Fruit fly (Drosophila melanogaster) whole organism, embryonic: ENCODE results near the gene CG9270.

Experiments
- Atf-2 ChIP-seq: fragments of 200-800 bp; sonication (Bioruptor generic); optimal IDR thresholded peaks from 2 replicates; lab custom pipeline; 2016; ENCODE audit warnings: missing biosample characterization, missing genetic modification characterization
- Atf6 ChIP-seq: fragments of 200-800 bp; sonication (Bioruptor generic); IDR thresholded peaks from 2 replicates; pipeline ENCODE4 v1.3.6; 2022; ENCODE audit warnings: missing biosample characterization, missing genetic modification characterization
- Awh ChIP-seq: fragments of 200-800 bp; sonication (Bioruptor generic); IDR thresholded peaks from 2 replicates; pipeline ENCODE4, ENCODE4 v1.3.6; 2022; ENCODE audit warnings: missing biosample characterization, missing genetic modification characterization
- Bgb ChIP-seq: fragments of 200-800 bp; sonication (Bioruptor generic); IDR thresholded peaks from 2 replicates; pipeline ENCODE4 v1.3.6; 2022; ENCODE audit warnings: missing biosample characterization, missing genetic modification characterization; ENCODE audit not compliant: partially characterized antibody
- BtbVII ChIP-seq: fragments of 200-800 bp; sonication (Bioruptor generic); optimal IDR thresholded peaks from 3 replicates; lab custom pipeline; 2017; ENCODE audit warnings: missing biosample characterization, mild to moderate bottlenecking, missing genetic modification characterization
- C15 ChIP-seq: fragments of 200-800 bp; sonication (Bioruptor generic); IDR thresholded peaks from 3 replicates; pipeline ENCODE4 v1.3.6; 2022; ENCODE audit warnings: missing biosample characterization, missing genetic modification characterization
- CG10267 ChIP-seq: fragments of 200-800 bp; sonication (Bioruptor generic); optimal IDR thresholded peaks from 2 replicates; lab custom pipeline; 2018; ENCODE audit warnings: missing biosample characterization, mild to moderate bottlenecking, missing genetic modification characterization, moderate library complexity
- CG1233 ChIP-seq: fragments of 200-800 bp; sonication (Bioruptor generic); optimal IDR thresholded peaks from 4 replicates; lab custom pipeline; 2018; ENCODE audit warnings: missing biosample characterization, mild to moderate bottlenecking, missing genetic modification characterization
- CG13775 ChIP-seq: fragments of 200-800 bp; sonication (Bioruptor generic); optimal IDR thresholded peaks from 3 replicates; lab custom pipeline; 2017; ENCODE audit warnings: missing biosample characterization, mild to moderate bottlenecking, missing genetic modification characterization
- CG15696 ChIP-seq: fragments of 200-800 bp; sonication (Bioruptor generic); optimal IDR thresholded peaks from 2 replicates; lab custom pipeline; 2019; ENCODE audit warnings: missing biosample characterization, mild to moderate bottlenecking, missing genetic modification characterization, moderate library complexity
- CG16779 ChIP-seq: fragments of 200-800 bp; sonication (Bioruptor generic); IDR thresholded peaks from 2 replicates; pipeline ENCODE4 v1.3.6; 2022; ENCODE audit warnings: missing biosample characterization, missing genetic modification characterization
- CG17361 ChIP-seq: fragments of 200-800 bp; sonication (Bioruptor generic); IDR thresholded peaks from 3 replicates; pipeline ENCODE4 v1.3.6; 2022; ENCODE audit warnings: missing biosample characterization, missing genetic modification characterization
- CG17568 ChIP-seq: fragments of 200-800 bp; sonication (Bioruptor generic); optimal IDR thresholded peaks from 2 replicates; lab custom pipeline; 2018; ENCODE audit warnings: missing biosample characterization, mild to moderate bottlenecking, missing genetic modification characterization, moderate library complexity
- CG18011 ChIP-seq: fragments of 200-800 bp; sonication (Bioruptor generic); optimal IDR thresholded peaks from 2 replicates; lab custom pipeline; 2017; ENCODE audit warnings: missing biosample characterization, missing genetic modification characterization, mild to moderate bottlenecking, moderate library complexity, missing genotype
- CG2202 ChIP-seq: fragments of 200-800 bp; sonication (Bioruptor generic); optimal IDR thresholded peaks from 2 replicates; lab custom pipeline; 2018; ENCODE audit warnings: missing biosample characterization, mild to moderate bottlenecking, missing genetic modification characterization
- CG30403 ChIP-seq: fragments of 200-800 bp; sonication (Bioruptor generic); optimal IDR thresholded peaks from 3 replicates; lab custom pipeline; 2016; ENCODE audit warnings: missing biosample characterization, missing genetic modification characterization
- CG4404 ChIP-seq: fragments of 200-800 bp; sonication (Bioruptor generic); IDR thresholded peaks from 2 replicates; pipeline ENCODE4 v1.3.6; 2022; ENCODE audit warnings: missing biosample characterization, missing genetic modification characterization
- CG6854 ChIP-seq: fragments of 200-800 bp; sonication (Bioruptor generic); optimal IDR thresholded peaks from 3 replicates; lab custom pipeline; 2017; ENCODE audit warnings: missing biosample characterization, mild to moderate bottlenecking, missing genetic modification characterization
- CG7357 ChIP-seq: fragments of 200-800 bp; sonication (Bioruptor generic); IDR thresholded peaks from 3 replicates; pipeline ENCODE4 v1.3.6; 2022; ENCODE audit warnings: missing biosample characterization, missing genetic modification characterization
- CG7745 ChIP-seq: fragments of 200-800 bp; sonication (Bioruptor generic); optimal IDR thresholded peaks from 2 replicates; lab custom pipeline; 2018; ENCODE audit warnings: missing biosample characterization, mild to moderate bottlenecking, missing genetic modification characterization, moderate library complexity
- CG9727 ChIP-seq: fragments of 200-800 bp; sonication (Bioruptor generic); optimal IDR thresholded peaks from 3 replicates; lab custom pipeline; 2017; ENCODE audit warnings: missing biosample characterization, mild to moderate bottlenecking, missing genetic modification characterization
- CG9797 ChIP-seq: fragments of 200-800 bp; sonication (Bioruptor generic); optimal IDR thresholded peaks from 3 replicates; lab custom pipeline; 2018; ENCODE audit warnings: missing biosample characterization, mild to moderate bottlenecking, missing genetic modification characterization
- Chrac-16 ChIP-seq: fragments of 200-800 bp; sonication (Bioruptor generic); optimal IDR thresholded peaks from 3 replicates; lab custom pipeline; 2016; ENCODE audit warnings: missing biosample characterization, missing genetic modification characterization
- Dref ChIP-seq: fragments of 200-800 bp; sonication (Bioruptor generic); IDR thresholded peaks from 2 replicates; pipeline ENCODE4 v1.3.6; 2022; ENCODE audit warnings: missing biosample characterization, missing genetic modification characterization
- Ets65A ChIP-seq: fragments of 200-800 bp; sonication (Bioruptor generic); peaks from one replicate; lab custom pipeline; 2016; ENCODE audit warnings: missing biosample characterization, missing genetic modification characterization
- Fer3 ChIP-seq: fragments of 200-800 bp; sonication (Bioruptor generic); optimal IDR thresholded peaks from 2 replicates; lab custom pipeline; 2018; ENCODE audit warnings: missing biosample characterization, mild to moderate bottlenecking, missing genetic modification characterization, moderate library complexity
- Hey ChIP-seq: fragments of 200-800 bp; sonication (Bioruptor generic); optimal IDR thresholded peaks from 3 replicates; lab custom pipeline; 2018; ENCODE audit warnings: missing biosample characterization, mild to moderate bottlenecking, missing genetic modification characterization
- Max ChIP-seq: fragments of 200-800 bp; sonication (Bioruptor generic); optimal IDR thresholded peaks from 2 replicates; lab custom pipeline; 2016; ENCODE audit warnings: missing biosample characterization, mild to moderate bottlenecking, missing genetic modification characterization
- Med ChIP-seq: fragments of 200-800 bp; sonication (Bioruptor generic); peaks from one replicate; lab custom pipeline; 2016; ENCODE audit warnings: missing biosample characterization, missing genetic modification characterization, mild to moderate bottlenecking, inconsistent platforms, moderate library complexity
- NC2α ChIP-seq: fragments of 200-800 bp; sonication (Bioruptor generic); optimal IDR thresholded peaks from 2 replicates; lab custom pipeline; 2016; ENCODE audit warnings: missing biosample characterization, missing genetic modification characterization
- amos ChIP-seq: fragments of 200-800 bp; sonication (Bioruptor generic); IDR thresholded peaks from 2 replicates; pipeline ENCODE4 v1.3.6; 2022; ENCODE audit warnings: missing biosample characterization, missing genetic modification characterization; ENCODE audit not compliant: partially characterized antibody
- ap ChIP-seq: fragments of 200-800 bp; sonication (Bioruptor generic); IDR thresholded peaks from 2 replicates; pipeline ENCODE4 v1.3.6; 2022; ENCODE audit warnings: missing biosample characterization, missing genetic modification characterization
- bab2 ChIP-seq: fragments of 200-800 bp; sonication (Bioruptor generic); optimal IDR thresholded peaks from 2 replicates; lab custom pipeline; 2016; ENCODE audit warnings: missing biosample characterization, missing genetic modification characterization
- cg ChIP-seq: fragments of 200-800 bp; sonication (Bioruptor generic); optimal IDR thresholded peaks from 3 replicates; lab custom pipeline; 2019; ENCODE audit warnings: missing biosample characterization, mild to moderate bottlenecking, missing genetic modification characterization, moderate library complexity
- crp ChIP-seq, 2 experiments: fragments of 200-800 bp; sonication (Bioruptor generic); optimal IDR thresholded peaks; 2 replicates in 1 of 2; 3 replicates in 1 of 2; lab custom pipeline; 2017; ENCODE audit warnings: missing biosample characterization in 2 of 2, missing genetic modification characterization in 2 of 2, mild to moderate bottlenecking in 1 of 2, moderate library complexity in 1 of 2
- dati ChIP-seq: fragments of 200-800 bp; sonication (Bioruptor generic); IDR thresholded peaks from 2 replicates; pipeline ENCODE4 v1.3.6; 2022; ENCODE audit warnings: missing biosample characterization, missing genetic modification characterization
- dmrt11E ChIP-seq: fragments of 200-800 bp; sonication (Bioruptor generic); optimal IDR thresholded peaks from 3 replicates; lab custom pipeline; 2018; ENCODE audit warnings: missing biosample characterization, mild to moderate bottlenecking, missing genetic modification characterization, moderate library complexity
- emc ChIP-seq: fragments of 200-800 bp; sonication (Bioruptor generic); optimal IDR thresholded peaks from 2 replicates; lab custom pipeline; 2016; ENCODE audit warnings: missing biosample characterization, missing genetic modification characterization
- lab ChIP-seq: fragments of 200-800 bp; sonication (Bioruptor generic); optimal IDR thresholded peaks from 3 replicates; lab custom pipeline; 2017; ENCODE audit warnings: missing biosample characterization, missing genetic modification characterization, mild to moderate bottlenecking, moderate library complexity, missing genetic modification reagents
- lola ChIP-seq, 3 experiments: fragments of >200 bp in 2 of 3; fragments of 200-800 bp in 1 of 3; sonication (Bioruptor generic) in 1 of 3; optimal IDR thresholded peaks; 2 replicates each; lab custom pipeline; 2017 to 2019; ENCODE audit warnings: missing biosample characterization in 3 of 3, missing genetic modification characterization in 3 of 3, mild to moderate bottlenecking in 1 of 3, moderate library complexity in 1 of 3
- mld ChIP-seq: fragments of 200-800 bp; sonication (Bioruptor generic); IDR thresholded peaks from 3 replicates; pipeline ENCODE4 v1.3.6; 2022; ENCODE audit warnings: missing biosample characterization, missing genetic modification characterization; ENCODE audit not compliant: partially characterized antibody
- nmo ChIP-seq: fragments of 200-800 bp; sonication (Bioruptor generic); optimal IDR thresholded peaks from 2 replicates; lab custom pipeline; 2018; ENCODE audit warnings: missing biosample characterization, mild to moderate bottlenecking, missing genetic modification characterization, moderate library complexity
- otp ChIP-seq: fragments of 200-800 bp; sonication (Bioruptor generic); IDR thresholded peaks from 3 replicates; pipeline ENCODE4, ENCODE4 v1.3.6; 2022; ENCODE audit warnings: missing biosample characterization, missing genetic modification characterization
- pb ChIP-seq: fragments of 200-800 bp; sonication (Bioruptor generic); optimal IDR thresholded peaks from 3 replicates; lab custom pipeline; 2016; ENCODE audit warnings: missing biosample characterization, missing genetic modification characterization
- sens-2 ChIP-seq: fragments of 200-800 bp; sonication (Bioruptor generic); IDR thresholded peaks from 2 replicates; pipeline ENCODE4 v1.3.6; 2022; ENCODE audit warnings: missing biosample characterization, missing genetic modification characterization
- usp ChIP-seq: fragments of >200 bp; optimal IDR thresholded peaks from 2 replicates; lab custom pipeline; 2017; ENCODE audit warnings: missing biosample characterization, missing genetic modification characterization
- vnd ChIP-seq: fragments of 200-800 bp; sonication (Bioruptor generic); IDR thresholded peaks from 3 replicates; pipeline ENCODE4 v1.3.6; 2022; ENCODE audit warnings: missing biosample characterization, missing genetic modification characterization; ENCODE audit not compliant: partially characterized antibody
- wdn ChIP-seq: fragments of 200-800 bp; sonication (Bioruptor generic); IDR thresholded peaks from 2 replicates; pipeline ENCODE4 v1.3.6; 2022; ENCODE audit warnings: missing biosample characterization, missing genetic modification characterization
- wek ChIP-seq: fragments of 200-800 bp; sonication (Bioruptor generic); optimal IDR thresholded peaks from 3 replicates; lab custom pipeline; 2018; ENCODE audit warnings: missing biosample characterization, mild to moderate bottlenecking, missing genetic modification characterization, moderate library complexity
- zfh2 ChIP-seq: fragments of 200-800 bp; sonication (Bioruptor generic); optimal IDR thresholded peaks from 2 replicates; lab custom pipeline; 2016; ENCODE audit warnings: missing biosample characterization, missing genetic modification characterization

CG9270 gene

dm6 chr2L:20957266-20957665, 23.4 kb upstream of the CG9270 start:
- TF ChIP-seq Ets65A (peak; percentile 6), Med (GFP tag; lab: Kevin White, UChicago) (peak; percentile 1), otp (GFP tag; lab: Robert Waterston, UW) (no peak), CG9797 (GFP tag; lab: Kevin White, UChicago) (no peak), Awh (GFP tag; lab: Robert Waterston, UW) (no peak), Dref (GFP tag; lab: Robert Waterston, UW) (no peak), Max (GFP tag; lab: Kevin White, UChicago) (no peak), CG13775 (GFP tag; lab: Kevin White, UChicago) (no peak), CG18011 (GFP tag; lab: Kevin White, UChicago) (peak; percentile 93), lola (GFP tag; optimal IDR thresholded peaks at IDR 0.05; lab: Kevin White, UChicago) (no peak), CG30403 (GFP tag; lab: Kevin White, UChicago) (no peak)

- TF ChIP-seq CG7745 (tag; lab: Kevin White, UChicago) (no peak), CG6854 (GFP tag; lab: Kevin White, UChicago) (no peak), BtbVII (GFP tag; lab: Kevin White, UChicago) (no peak), Chrac-16 (GFP tag; lab: Kevin White, UChicago) (no peak), CG9727 (GFP tag; lab: Kevin White, UChicago) (peak; percentile 58), Bgb (no peak), CG4404 (GFP tag; lab: Robert Waterston, UW) (0 out of 2 replicates have a peak, but pooled peaks have one; percentile 21), Hey (tag; lab: Kevin White, UChicago) (no peak), CG13775 (GFP tag; lab: Kevin White, UChicago) (peak; percentile 5), pb (GFP tag; lab: Kevin White, UChicago) (no peak), cg (GFP tag; lab: Kevin White, UChicago) (no peak), CG15696 (tag; lab: Kevin White, UChicago) (peak; percentile 50), Atf-2 (GFP tag; lab: Kevin White, UChicago) (no peak), Atf6 (GFP tag; lab: Robert Waterston, UW) (no peak), dati (no peak), crp (GFP tag; optimal IDR thresholded peaks at IDR 0.05; lab: Kevin White, UChicago) (no peak), CG16779 (GFP tag; lab: Robert Waterston, UW) (no peak), CG17568 (no peak), usp (no peak), mld (no peak), nmo (GFP tag; lab: Kevin White, UChicago) (no peak), vnd (no peak), CG7357 (no peak), lab (GFP tag; lab: Kevin White, UChicago) (no peak), CG2202 (tag; lab: Kevin White, UChicago) (no peak), ap (GFP tag; lab: Robert Waterston, UW) (no peak), dmrt11E (peak; percentile 55), CG10267 (tag; lab: Kevin White, UChicago) (no peak), sens-2 (no peak), emc (GFP tag; lab: Kevin White, UChicago) (no peak), zfh2 (no peak), wek (no peak), C15 (GFP tag; lab: Robert Waterston, UW) (no peak), CG17361 (peak; percentile 15; the same call in 1 of the 3 replicates), wdn (GFP tag; lab: Robert Waterston, UW) (no peak), Fer3 (tag; lab: Kevin White, UChicago) (no peak), CG1233 (GFP tag; lab: Kevin White, UChicago) (no peak), bab2 (GFP tag; lab: Kevin White, UChicago) (no peak), amos (GFP tag; lab: Robert Waterston, UW) (no peak), NC2α (no peak)
Measured at dm6 chr2L:20956836-20957235, 22.9 kb upstream of the CG9270 start.
